Fruit fly (Drosophila melanogaster): ENCODE data around the gene nan.

dm6 chr3L:14200966-14201365, 11.5 kb upstream of the nan start:
- TF ChIP-seq CG8478 (optimal IDR thresholded peaks at IDR 0.05) (no peak), CTCF (optimal IDR thresholded peaks at IDR 0.05) (peak in 1 of 2 experiments; percentile 4)
